Fruit fly (Drosophila melanogaster) whole organism, embryonic: Measurements from ENCODE around the gene CG4730.
A peak's percentile ranks its signal among the peaks of the same experiment; 100 is the strongest.

Experiments used
- CG10209 ChIP-seq: fragments of 200-800 bp; sonication (Bioruptor generic); optimal IDR thresholded peaks from 3 replicates; lab custom pipeline; 2017; ENCODE audit warnings: missing biosample characterization, mild to moderate bottlenecking, missing genetic modification characterization, missing genetic modification reagents
- CG10274 ChIP-seq: fragments of 200-800 bp; sonication (Bioruptor generic); optimal IDR thresholded peaks from 3 replicates; lab custom pipeline; 2017; ENCODE audit warnings: missing biosample characterization, mild to moderate bottlenecking, missing genetic modification characterization
- CG12659 ChIP-seq: fragments of 200-800 bp; sonication (Bioruptor generic); optimal IDR thresholded peaks from 3 replicates; lab custom pipeline; 2017; ENCODE audit warnings: mild to moderate bottlenecking, missing biosample characterization, missing genetic modification reagents, missing genetic modification characterization
- CG14014 ChIP-seq: fragments of 200-800 bp; sonication (Bioruptor generic); IDR thresholded peaks from 2 replicates; pipeline ENCODE4 v1.3.6; 2022; ENCODE audit warnings: missing biosample characterization, missing genetic modification characterization
- CG15011 ChIP-seq: fragments of 200-800 bp; sonication (Bioruptor generic); optimal IDR thresholded peaks from 3 replicates; lab custom pipeline; 2018; ENCODE audit warnings: missing biosample characterization, mild to moderate bottlenecking, missing genetic modification characterization
- CG1602 ChIP-seq: fragments of 200-800 bp; sonication (Bioruptor generic); optimal IDR thresholded peaks from 3 replicates; lab custom pipeline; 2016; ENCODE audit warnings: missing biosample characterization, missing genetic modification characterization
- CG17328 ChIP-seq: fragments of 200-800 bp; sonication (Bioruptor generic); IDR thresholded peaks from 2 replicates; pipeline ENCODE4 v1.3.6; 2022; ENCODE audit warnings: missing biosample characterization, missing genetic modification characterization
- CG17612 ChIP-seq: fragments of 200-800 bp; sonication (Bioruptor generic); IDR thresholded peaks from 2 replicates; pipeline ENCODE4 v1.3.6; 2022; ENCODE audit warnings: missing biosample characterization, missing genetic modification characterization
- CG2712 ChIP-seq: fragments of 200-800 bp; optimal IDR thresholded peaks from 3 replicates; lab custom pipeline; 2019; ENCODE audit warnings: missing biosample characterization, mild to moderate bottlenecking, missing genetic modification characterization, moderate library complexity
- CG33213 ChIP-seq: fragments of 200-800 bp; sonication (Bioruptor generic); optimal IDR thresholded peaks from 3 replicates; lab custom pipeline; 2016; ENCODE audit warnings: missing biosample characterization, missing genetic modification characterization
- CG3726 ChIP-seq: fragments of 200-800 bp; sonication (Bioruptor generic); IDR thresholded peaks from 3 replicates; pipeline ENCODE4, ENCODE4 v1.3.6; 2022; ENCODE audit warnings: missing biosample characterization, missing genetic modification characterization
- CG6272 ChIP-seq: fragments of 200-800 bp; sonication (Bioruptor generic); IDR thresholded peaks from 2 replicates; pipeline ENCODE4 v1.3.6; 2022; ENCODE audit warnings: missing biosample characterization, missing genetic modification characterization
- CG7372 ChIP-seq: fragments of 200-800 bp; sonication (Bioruptor generic); IDR thresholded peaks from 2 replicates; pipeline ENCODE4 v1.3.6; 2022; ENCODE audit warnings: missing biosample characterization, missing genetic modification characterization
- CG7839 ChIP-seq: fragments of 200-800 bp; sonication (Bioruptor generic); optimal IDR thresholded peaks from 3 replicates; lab custom pipeline; 2018; ENCODE audit warnings: missing biosample characterization, mild to moderate bottlenecking, missing genetic modification characterization, moderate library complexity
- CrebB ChIP-seq: fragments of 200-800 bp; sonication (Bioruptor generic); optimal IDR thresholded peaks from 3 replicates; lab custom pipeline; 2018; ENCODE audit warnings: missing biosample characterization, mild to moderate bottlenecking, missing genetic modification characterization
- E2f1 ChIP-seq: fragments of 200-800 bp; sonication (Bioruptor generic); IDR thresholded peaks from 2 replicates; pipeline ENCODE4 v1.3.6; 2022; ENCODE audit warnings: missing biosample characterization, missing genetic modification characterization
- Eip74EF ChIP-seq, 2 experiments: fragments of 200-800 bp in 1 of 2; fragments of >200 bp in 1 of 2; sonication (Bioruptor generic) in 1 of 2; optimal IDR thresholded peaks; 2 replicates each; lab custom pipeline; 2017 to 2019; ENCODE audit warnings: missing biosample characterization in 2 of 2, missing genetic modification characterization in 2 of 2, mild to moderate bottlenecking in 1 of 2, moderate library complexity in 1 of 2
- HHEX ChIP-seq: fragments of 200-800 bp; sonication (Bioruptor generic); optimal IDR thresholded peaks from 3 replicates; lab custom pipeline; 2017; ENCODE audit warnings: missing biosample characterization, mild to moderate bottlenecking, missing genetic modification characterization, missing genetic modification reagents
- Hand ChIP-seq: fragments of 200-800 bp; sonication (Bioruptor generic); optimal IDR thresholded peaks from 2 replicates; lab custom pipeline; 2017; ENCODE audit warnings: mild to moderate bottlenecking, missing biosample characterization, missing genetic modification reagents, missing genetic modification characterization
- MTF-1 ChIP-seq: fragments of 200-800 bp; sonication (Bioruptor generic); optimal IDR thresholded peaks from 2 replicates; lab custom pipeline; 2018; ENCODE audit warnings: missing biosample characterization, mild to moderate bottlenecking, missing genetic modification characterization, borderline replicate concordance
- NC2α ChIP-seq: fragments of 200-800 bp; sonication (Bioruptor generic); optimal IDR thresholded peaks from 2 replicates; lab custom pipeline; 2016; ENCODE audit warnings: missing biosample characterization, missing genetic modification characterization
- Nf-YB ChIP-seq: fragments of 200-800 bp; sonication (Bioruptor generic); optimal IDR thresholded peaks from 3 replicates; lab custom pipeline; 2019; ENCODE audit warnings: missing biosample characterization, mild to moderate bottlenecking, missing genetic modification characterization, moderate library complexity
- Scr ChIP-seq: fragments of 200-800 bp; sonication (Bioruptor generic); IDR thresholded peaks from 2 replicates; pipeline ENCODE4 v1.3.6; 2022; ENCODE audit warnings: missing biosample characterization, missing genetic modification characterization; ENCODE audit not compliant: partially characterized antibody
- Stat92E ChIP-seq, 3 experiments: fragments of >200 bp in 2 of 3; fragments of 200-800 bp in 1 of 3; sonication (Bioruptor generic) in 1 of 3; optimal IDR thresholded peaks; 2 replicates each; lab custom pipeline; 2017 to 2019; ENCODE audit warnings: missing biosample characterization in 3 of 3, missing genetic modification characterization in 3 of 3, mild to moderate bottlenecking in 1 of 3, moderate library complexity in 1 of 3
- ap ChIP-seq: fragments of 200-800 bp; sonication (Bioruptor generic); IDR thresholded peaks from 2 replicates; pipeline ENCODE4 v1.3.6; 2022; ENCODE audit warnings: missing biosample characterization, missing genetic modification characterization
- btn ChIP-seq: fragments of 200-800 bp; sonication (Bioruptor generic); optimal IDR thresholded peaks from 2 replicates; lab custom pipeline; 2016; ENCODE audit warnings: missing biosample characterization, missing genetic modification characterization
- crc ChIP-seq: fragments of 200-800 bp; sonication (Bioruptor generic); optimal IDR thresholded peaks from 2 replicates; lab custom pipeline; 2016; ENCODE audit warnings: missing biosample characterization, missing genetic modification characterization
- dan ChIP-seq: fragments of 200-800 bp; sonication (Bioruptor generic); IDR thresholded peaks from 2 replicates; pipeline ENCODE4 v1.3.6; 2022; ENCODE audit warnings: missing biosample characterization, missing genetic modification characterization
- dysf ChIP-seq: fragments of 200-800 bp; sonication (Bioruptor generic); IDR thresholded peaks from 3 replicates; pipeline ENCODE4 v1.3.6; 2022; ENCODE audit warnings: missing biosample characterization, missing genetic modification characterization
- ems ChIP-seq: fragments of 200-800 bp; sonication (Bioruptor generic); optimal IDR thresholded peaks from 3 replicates; lab custom pipeline; 2016; ENCODE audit warnings: missing biosample characterization, missing genetic modification characterization
- exex ChIP-seq: fragments of 200-800 bp; sonication (Bioruptor generic); optimal IDR thresholded peaks from 4 replicates; lab custom pipeline; 2018; ENCODE audit warnings: missing biosample characterization, mild to moderate bottlenecking, missing genetic modification characterization, moderate library complexity
- fu2 ChIP-seq: fragments of 200-800 bp; sonication (Bioruptor generic); optimal IDR thresholded peaks from 2 replicates; lab custom pipeline; 2016; ENCODE audit warnings: missing biosample characterization, missing genetic modification characterization
- gce ChIP-seq: fragments of 200-800 bp; sonication (Bioruptor generic); IDR thresholded peaks from 3 replicates; pipeline ENCODE4 v1.3.6; 2022; ENCODE audit warnings: missing biosample characterization, missing genetic modification characterization
- gro ChIP-seq: fragments of 200-800 bp; sonication (Bioruptor generic); optimal IDR thresholded peaks from 2 replicates; lab custom pipeline; 2016; ENCODE audit warnings: missing biosample characterization, missing genetic modification characterization
- insv ChIP-seq, 2 experiments: fragments of 200-800 bp; sonication (Bioruptor generic); optimal IDR thresholded peaks; 3 replicates each; lab custom pipeline; 2016 to 2018; ENCODE audit warnings: missing biosample characterization in 2 of 2, missing genetic modification characterization in 2 of 2
- lab ChIP-seq: fragments of 200-800 bp; sonication (Bioruptor generic); optimal IDR thresholded peaks from 3 replicates; lab custom pipeline; 2017; ENCODE audit warnings: missing biosample characterization, missing genetic modification characterization, mild to moderate bottlenecking, moderate library complexity, missing genetic modification reagents
- lilli ChIP-seq: fragments of 200-800 bp; sonication (Bioruptor generic); optimal IDR thresholded peaks from 3 replicates; lab custom pipeline; 2016; ENCODE audit warnings: missing biosample characterization, missing genetic modification characterization
- mirr ChIP-seq: fragments of 200-800 bp; sonication (Bioruptor generic); optimal IDR thresholded peaks from 3 replicates; lab custom pipeline; 2018; ENCODE audit warnings: missing biosample characterization, mild to moderate bottlenecking, missing genetic modification characterization
- otp ChIP-seq: fragments of 200-800 bp; sonication (Bioruptor generic); IDR thresholded peaks from 3 replicates; pipeline ENCODE4, ENCODE4 v1.3.6; 2022; ENCODE audit warnings: missing biosample characterization, missing genetic modification characterization
- pros ChIP-seq: fragments of 200-800 bp; sonication (Bioruptor generic); optimal IDR thresholded peaks from 3 replicates; lab custom pipeline; 2019; ENCODE audit warnings: missing biosample characterization, mild to moderate bottlenecking, missing genetic modification characterization, moderate library complexity
- run ChIP-seq: fragments of 200-800 bp; sonication (Bioruptor generic); optimal IDR thresholded peaks from 3 replicates; lab custom pipeline; 2018; ENCODE audit warnings: missing biosample characterization, mild to moderate bottlenecking, missing genetic modification characterization
- schlank ChIP-seq: fragments of 200-800 bp; sonication (Bioruptor generic); optimal IDR thresholded peaks from 2 replicates; lab custom pipeline; 2018; ENCODE audit warnings: missing biosample characterization, mild to moderate bottlenecking, missing genetic modification characterization
- scrt ChIP-seq: fragments of 200-800 bp; sonication (Bioruptor generic); optimal IDR thresholded peaks from 2 replicates; lab custom pipeline; 2018; ENCODE audit warnings: missing biosample characterization, mild to moderate bottlenecking, missing genetic modification characterization, moderate library complexity
- sens ChIP-seq: fragments of 200-800 bp; sonication (Bioruptor generic); peaks from one replicate; lab custom pipeline; 2016; ENCODE audit warnings: missing biosample characterization, missing genetic modification characterization
- so ChIP-seq: fragments of 200-800 bp; sonication (Bioruptor generic); IDR thresholded peaks from 3 replicates; pipeline ENCODE4 v1.3.6; 2022; ENCODE audit warnings: missing biosample characterization, missing genetic modification characterization
- ssp ChIP-seq: fragments of 200-800 bp; sonication (Bioruptor generic); IDR thresholded peaks from 2 replicates; pipeline ENCODE4 v1.3.6; 2022; ENCODE audit warnings: missing biosample characterization, missing genetic modification characterization
- stwl ChIP-seq: fragments of 200-800 bp; sonication (Bioruptor generic); optimal IDR thresholded peaks from 3 replicates; lab custom pipeline; 2018; ENCODE audit warnings: missing biosample characterization, mild to moderate bottlenecking, missing genetic modification characterization, moderate library complexity
- trem ChIP-seq: fragments of 200-800 bp; optimal IDR thresholded peaks from 3 replicates; lab custom pipeline; 2019; ENCODE audit warnings: missing biosample characterization, mild to moderate bottlenecking, missing genetic modification characterization, moderate library complexity
- tup ChIP-seq: fragments of 200-800 bp; sonication (Bioruptor generic); optimal IDR thresholded peaks from 2 replicates; lab custom pipeline; 2016; ENCODE audit warnings: missing biosample characterization, mild to moderate bottlenecking, missing genetic modification characterization, moderate library complexity
- zfh2 ChIP-seq: fragments of 200-800 bp; sonication (Bioruptor generic); optimal IDR thresholded peaks from 2 replicates; lab custom pipeline; 2016; ENCODE audit warnings: missing biosample characterization, missing genetic modification characterization

The CG4730 gene

DNA sequence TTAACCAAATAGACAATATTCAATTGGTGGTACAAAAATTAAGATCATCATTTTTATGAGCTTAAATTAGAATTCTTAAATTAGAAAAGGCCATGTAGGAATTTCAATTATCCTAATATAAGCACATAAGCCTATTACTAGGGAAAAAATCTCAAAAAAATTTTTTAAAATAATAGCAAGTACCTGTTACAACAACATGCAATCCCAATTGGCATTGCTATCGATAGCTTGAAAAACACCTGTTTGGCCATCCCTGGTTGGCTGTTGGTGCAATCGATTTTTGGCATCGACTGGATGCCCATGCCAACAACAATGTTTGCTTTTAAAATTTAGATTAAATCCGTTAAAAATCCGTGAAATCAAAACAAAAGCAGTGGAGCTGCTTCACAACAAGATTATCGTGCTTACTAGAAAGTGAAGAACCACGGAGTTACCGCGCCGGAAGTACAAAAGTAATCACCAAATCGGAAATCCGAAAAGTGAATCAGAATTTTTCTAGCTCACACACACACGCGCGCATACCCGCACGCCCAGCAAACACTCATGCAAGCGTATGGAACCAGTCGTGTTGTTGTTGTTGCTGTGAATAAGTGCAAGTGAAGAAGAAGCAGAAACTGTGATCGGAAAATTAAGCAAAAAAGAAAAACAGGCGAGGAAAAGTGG lies 16.8 kb downstream of the CG4730 start, which contains the start of gene RASSF8:
Gene RASSF8, plus strand, starts transcription at position 265 of the 663 bp plus-strand sequence.
- TF ChIP-seq stwl (tag; lab: Kevin White, UChicago) = peak; percentile 4
- TF ChIP-seq Eip74EF (GFP tag; optimal IDR thresholded peaks at IDR 0.05; lab: Kevin White, UChicago) = no peak
- TF ChIP-seq so (GFP tag; lab: Robert Waterston, UW) = no peak
- no peak for TF ChIP-seq CG14014 (GFP tag; lab: Robert Waterston, UW)
- no peak for TF ChIP-seq gro (GFP tag; lab: Kevin White, UChicago)
- TF ChIP-seq btn (GFP tag; lab: Kevin White, UChicago) = no peak
- TF ChIP-seq ap = no peak
- TF ChIP-seq CG6272 (GFP tag; lab: Robert Waterston, UW) = 0 out of 2 replicates have a peak, but pooled peaks have one; percentile 16
- TF ChIP-seq insv (GFP tag; optimal IDR thresholded peaks at IDR 0.05; lab: Kevin White, UChicago) = peak; percentile 68 to 96
- TF ChIP-seq CG17612 (GFP tag; lab: Robert Waterston, UW) = no peak
- no peak for TF ChIP-seq tup
- no peak for TF ChIP-seq dan (GFP tag; lab: Robert Waterston, UW)
- no peak for TF ChIP-seq ssp (GFP tag; lab: Robert Waterston, UW)
- no peak for TF ChIP-seq pros
- peak; percentile 88 for TF ChIP-seq sens (GFP tag; lab: Kevin White, UChicago)
- TF ChIP-seq MTF-1 = no peak
- TF ChIP-seq CG10274 (GFP tag; lab: Kevin White, UChicago) = no peak
- TF ChIP-seq mirr = no peak
- no peak for TF ChIP-seq otp (GFP tag; lab: Robert Waterston, UW)
- no peak for TF ChIP-seq CrebB (tag; lab: Kevin White, UChicago)
- no peak for TF ChIP-seq lab (GFP tag; lab: Kevin White, UChicago)
- TF ChIP-seq exex (tag; lab: Kevin White, UChicago) = no peak
- TF ChIP-seq Nf-YB = no peak
- TF ChIP-seq CG17328 (GFP tag; lab: Robert Waterston, UW) = no peak
- no peak for TF ChIP-seq scrt (GFP tag; lab: Kevin White, UChicago)
- no peak for TF ChIP-seq fu2 (GFP tag; lab: Kevin White, UChicago)
- TF ChIP-seq ems = no peak
- TF ChIP-seq CG10209 = no peak
- no peak for TF ChIP-seq HHEX (GFP tag; lab: Kevin White, UChicago)
- TF ChIP-seq CG7372 (GFP tag; lab: Robert Waterston, UW) = no peak
- TF ChIP-seq lilli (GFP tag; lab: Kevin White, UChicago) = peak; percentile 61
- TF ChIP-seq run (tag; lab: Kevin White, UChicago) = no peak
- TF ChIP-seq CG33213 (GFP tag; lab: Kevin White, UChicago) = no peak
- peak; percentile 15 for TF ChIP-seq trem (tag; lab: Kevin White, UChicago)
- TF ChIP-seq Stat92E (GFP tag; optimal IDR thresholded peaks at IDR 0.05; lab: Kevin White, UChicago) = no peak
- TF ChIP-seq NC2α (GFP tag; lab: Kevin White, UChicago) = no peak
- no peak for TF ChIP-seq CG7839 (tag; lab: Kevin White, UChicago)
- no peak for TF ChIP-seq CG3726 (GFP tag; lab: Robert Waterston, UW)
- TF ChIP-seq dysf (GFP tag; lab: Robert Waterston, UW) = peak; percentile 28; the same call in 1 of the 3 replicates
- TF ChIP-seq Scr (GFP tag; lab: Robert Waterston, UW) = peak; percentile 71
- TF ChIP-seq schlank (tag; lab: Kevin White, UChicago) = no peak
- peak; percentile 6 for TF ChIP-seq CG1602 (GFP tag; lab: Kevin White, UChicago)
- TF ChIP-seq gce = no peak
- peak; percentile 53 for TF ChIP-seq zfh2 (GFP tag; lab: Kevin White, UChicago)
- TF ChIP-seq CG2712 (tag; lab: Kevin White, UChicago) = peak; percentile 7
- TF ChIP-seq E2f1 (GFP tag; lab: Robert Waterston, UW) = no peak
- no peak for TF ChIP-seq crc (GFP tag; lab: Kevin White, UChicago)
- TF ChIP-seq Hand (GFP tag; lab: Kevin White, UChicago) = no peak
- TF ChIP-seq CG15011 (GFP tag; lab: Kevin White, UChicago) = no peak
- peak; percentile 36 for TF ChIP-seq CG12659 (GFP tag; lab: Kevin White, UChicago)
